Worm (Caenorhabditis elegans): ENCODE data around the gene ncr-2.

Gene ncr-2

DNA sequence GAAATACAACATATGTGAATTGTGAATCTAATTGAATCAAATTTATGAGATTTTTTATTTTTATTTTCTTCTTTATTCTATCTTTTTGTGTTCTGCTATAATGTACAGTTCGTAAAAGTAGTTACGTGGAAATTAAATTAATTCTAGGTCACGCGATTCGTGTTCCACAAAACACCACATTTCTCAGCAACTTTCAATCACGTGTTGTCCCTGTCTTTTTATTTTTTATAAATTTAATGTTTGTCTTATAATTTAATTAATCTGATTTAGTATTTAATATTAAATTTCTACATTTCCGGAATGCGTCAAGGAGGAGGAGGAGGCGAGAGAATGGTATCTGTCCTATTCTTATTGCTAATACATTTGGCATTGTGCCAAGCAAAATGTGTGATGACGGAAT lies at the start of gene ncr-2:
TSS of gene ncr-2 (plus strand) at position 301 of the 400 bp plus-strand sequence.
- TF ChIP-seq mxl-1 (tag; optimal IDR thresholded peaks at IDR 0.05) (no peak), athp-1 (tag; optimal IDR thresholded peaks at IDR 0.05) (no peak), F22D6.2 (tag; optimal IDR thresholded peaks at IDR 0.05) (no peak), aptf-3 (GFP tag; IDR thresholded peaks at IDR 0.05) (no peak), nhr-120 (GFP tag; IDR thresholded peaks at IDR 0.05) (no peak), him-1 (tag; optimal IDR thresholded peaks at IDR 0.05) (no peak), rpc-1 (optimal IDR thresholded peaks at IDR 0.05) (no peak), rpc-1 (tag; optimal IDR thresholded peaks at IDR 0.05) (no peak), lsy-27 (tag; optimal IDR thresholded peaks at IDR 0.05; ENCODE audit: borderline replicate concordance, insufficient read depth) (no peak), F10E7.11 (tag; optimal IDR thresholded peaks at IDR 0.05) (no peak), pbrm-1 (GFP tag; IDR thresholded peaks at IDR 0.05) (no peak), ztf-25 (GFP tag; IDR thresholded peaks at IDR 0.05) (no peak), Y56A3A.18 (GFP tag; IDR thresholded peaks at IDR 0.05) (no peak), lsl-1 (GFP tag; optimal IDR thresholded peaks at IDR 0.05) (no peak), hlh-26 (GFP tag; conservative IDR thresholded peaks at IDR 0.05) (no peak), lin-35 (GFP tag; optimal IDR thresholded peaks at IDR 0.05) (no peak), zim-3 (tag; optimal IDR thresholded peaks at IDR 0.05) (no peak), ama-1 (optimal IDR thresholded peaks at IDR 0.05) (no peak), ama-1 (GFP tag; optimal IDR thresholded peaks at IDR 0.05) (no peak), bed-1 (GFP tag; IDR thresholded peaks at IDR 0.05) (no peak), lir-1 (GFP tag; conservative IDR thresholded peaks at IDR 0.05) (no peak)

DNA sequence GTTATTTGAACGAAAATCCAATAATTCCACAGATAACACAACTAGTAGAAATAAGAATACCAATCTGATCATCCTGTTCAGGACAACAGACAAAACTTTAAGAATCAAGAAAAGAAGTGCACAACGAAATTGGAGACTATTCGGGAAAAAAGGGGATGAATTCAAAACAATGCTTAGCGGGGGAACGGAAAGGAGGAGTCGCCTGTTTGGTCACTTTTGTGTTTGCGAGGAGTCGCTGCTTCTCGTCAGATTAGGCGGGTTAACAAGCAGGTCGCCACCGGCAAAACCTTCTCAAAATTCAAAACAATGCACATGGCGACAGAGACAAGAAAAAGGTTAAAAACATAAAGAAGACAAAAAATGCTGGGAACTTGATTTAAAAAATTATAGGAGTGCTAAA lies 48.4 kb upstream of the ncr-2 start, which contains the start of gene C30A5.10:
TSS of gene C30A5.10 (minus strand) at position 101 of the 400 bp plus-strand sequence.
- no peak for TF ChIP-seq unc-130 (GFP tag; optimal IDR thresholded peaks at IDR 0.05)
- no peak for TF ChIP-seq ceh-100 (GFP tag; IDR thresholded peaks at IDR 0.05)
- TF ChIP-seq bed-2 (GFP tag; IDR thresholded peaks at IDR 0.05): no peak
- no peak for TF ChIP-seq Y53F4B.3 (GFP tag; IDR thresholded peaks at IDR 0.05)
- no peak for TF ChIP-seq Y53G8AR.9 (GFP tag; conservative IDR thresholded peaks at IDR 0.05)
- no peak for TF ChIP-seq mes-4 (tag; optimal IDR thresholded peaks at IDR 0.05)
- TF ChIP-seq zim-3 (tag; optimal IDR thresholded peaks at IDR 0.05): no peak
- no peak for TF ChIP-seq somi-1 (GFP tag; optimal IDR thresholded peaks at IDR 0.05)
- TF ChIP-seq rcor-1 (GFP tag; IDR thresholded peaks at IDR 0.05): no peak
- TF ChIP-seq snpc-1.1 (tag; optimal IDR thresholded peaks at IDR 0.05; ENCODE audit: insufficient read depth): no peak
- no peak for TF ChIP-seq nhr-179 (tag; optimal IDR thresholded peaks at IDR 0.05)
- TF ChIP-seq F33H1.4 (GFP tag; IDR thresholded peaks at IDR 0.05): no peak
- TF ChIP-seq let-526 (GFP tag; IDR thresholded peaks at IDR 0.05): no peak

- TF ChIP-seq Y53F4B.3 (GFP tag; IDR thresholded peaks at IDR 0.05): no peak
- no peak for TF ChIP-seq attf-3 (GFP tag; conservative IDR thresholded peaks at IDR 0.05)
- TF ChIP-seq rcor-1 (GFP tag; IDR thresholded peaks at IDR 0.05): no peak
- TF ChIP-seq tlf-1 (GFP tag; optimal IDR thresholded peaks at IDR 0.05): no peak
- TF ChIP-seq lin-40 (tag; optimal IDR thresholded peaks at IDR 0.05): no peak
- no peak for TF ChIP-seq hrde-1 (tag; optimal IDR thresholded peaks at IDR 0.05; ENCODE audit: borderline replicate concordance)
- TF ChIP-seq hsf-1 (GFP tag; IDR thresholded peaks at IDR 0.05): no peak
- no peak for TF ChIP-seq xnd-1 (tag; optimal IDR thresholded peaks at IDR 0.05)
- no peak for TF ChIP-seq Y95B8A.8 (GFP tag; IDR thresholded peaks at IDR 0.05)
- no peak for TF ChIP-seq egrh-3 (GFP tag; IDR thresholded peaks at IDR 0.05)
- no peak for TF ChIP-seq mxl-1 (tag; optimal IDR thresholded peaks at IDR 0.05)
- TF ChIP-seq B0019.2 (GFP tag; conservative IDR thresholded peaks at IDR 0.05): no peak
- TF ChIP-seq tbx-9 (tag; optimal IDR thresholded peaks at IDR 0.05; ENCODE audit: borderline replicate concordance): no peak
- TF ChIP-seq bed-1 (GFP tag; IDR thresholded peaks at IDR 0.05): no peak
- no peak for TF ChIP-seq sea-2 (GFP tag; IDR thresholded peaks at IDR 0.05)
- TF ChIP-seq dox-1 (GFP tag; IDR thresholded peaks at IDR 0.05): no peak
- no peak for TF ChIP-seq somi-1 (GFP tag; optimal IDR thresholded peaks at IDR 0.05)
- TF ChIP-seq fkh-3 (tag; optimal IDR thresholded peaks at IDR 0.05): no peak
- no peak for TF ChIP-seq sdz-38 (tag; optimal IDR thresholded peaks at IDR 0.05)
- no peak for TF ChIP-seq B0261.1 (tag; optimal IDR thresholded peaks at IDR 0.05)
Measured at ce11 chrIII:8211562-8211961, 46.6 kb upstream of the ncr-2 start.
